Worm (Caenorhabditis elegans) whole organism, late embryonic: ENCODE data around the gene exc-14.

Source experiments
- F13H6.1 ChIP-seq: sonication (generic microtip); optimal IDR thresholded peaks from 2 replicates; lab custom pipeline; 2016; ENCODE audit warnings: missing genetic modification characterization, missing compliant biosample characterization
- ama-1 ChIP-seq: fragments of 150-350 bp; optimal IDR thresholded peaks from 2 replicates; lab custom pipeline; 2014
- ceh-6 ChIP-seq: fragments of 200-800 bp; sonication (Bioruptor generic); optimal IDR thresholded peaks from 2 replicates; lab custom pipeline; 2018; ENCODE audit warnings: mild to moderate bottlenecking, missing genetic modification characterization, missing compliant biosample characterization
- eyg-1 ChIP-seq: sonication (generic microtip); optimal IDR thresholded peaks from 2 replicates; lab custom pipeline; 2016; ENCODE audit warnings: missing genotype, missing genetic modification characterization, missing compliant biosample characterization
- nhr-11 ChIP-seq: fragments of 150-350 bp; optimal IDR thresholded peaks from 2 replicates; lab custom pipeline; 2014; ENCODE audit warnings: missing biosample characterization, missing genetic modification characterization
- npax-4 ChIP-seq: sonication (generic microtip); optimal IDR thresholded peaks from 2 replicates; lab custom pipeline; 2016; ENCODE audit warnings: missing genetic modification characterization, missing compliant biosample characterization
- pax-1 ChIP-seq: fragments of 150-350 bp; optimal IDR thresholded peaks from 2 replicates; lab custom pipeline; 2014; ENCODE audit warnings: missing biosample characterization, missing genetic modification characterization
- syd-9 ChIP-seq: sonication (generic microtip); optimal IDR thresholded peaks from 2 replicates; lab custom pipeline; 2016; ENCODE audit warnings: mild to moderate bottlenecking, missing genetic modification characterization, moderate library complexity, missing compliant biosample characterization

DNA sequence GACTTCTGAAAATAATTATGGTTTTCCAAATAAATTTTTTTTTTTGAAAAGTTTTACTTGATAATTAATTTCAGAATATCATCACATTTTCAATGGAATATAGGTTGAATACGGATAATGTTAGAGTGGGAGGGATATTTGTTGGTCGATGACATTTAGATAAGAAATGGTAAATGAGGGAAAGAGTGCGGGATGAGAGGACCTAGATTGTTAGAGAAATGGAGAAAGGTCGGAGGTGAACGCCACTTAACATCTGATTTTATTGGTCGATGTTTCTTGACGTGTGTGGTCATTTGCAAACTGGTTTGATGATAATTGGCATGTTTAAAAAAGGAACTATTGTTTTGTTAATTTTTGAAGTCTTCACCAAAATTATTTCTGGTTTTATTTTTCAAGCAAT lies 7.6 kb downstream of the exc-14 start:
- TF ChIP-seq ama-1 (lab: Kevin White, UChicago), result no peak
- no peak for TF ChIP-seq syd-9 (tag; lab: Kevin White, UChicago)
- no peak for TF ChIP-seq pax-1 (tag; lab: Kevin White, UChicago)
- TF ChIP-seq ceh-6, result no peak
- TF ChIP-seq F13H6.1 (tag; lab: Kevin White, UChicago), result no peak
- no peak for TF ChIP-seq eyg-1 (tag; lab: Kevin White, UChicago)
- TF ChIP-seq nhr-11 (tag; lab: Kevin White, UChicago), result no peak
- no peak for TF ChIP-seq npax-4 (tag; lab: Kevin White, UChicago)
